Fruit fly (Drosophila melanogaster) whole organism, embryonic: ENCODE data around the gene Polr3I.
A peak's percentile ranks its signal among the peaks of the same experiment; 100 is the strongest.

ENCODE experiments used
- CG11247 ChIP-seq: fragments of 200-800 bp; sonication (Bioruptor generic); IDR thresholded peaks from 2 replicates; pipeline ENCODE4 v1.3.6; 2022; ENCODE audit warnings: missing biosample characterization, missing genetic modification characterization
- CG11456 ChIP-seq: fragments of 200-800 bp; sonication (Bioruptor generic); IDR thresholded peaks from 3 replicates; pipeline ENCODE4 v1.3.6; 2022; ENCODE audit warnings: missing biosample characterization, missing genetic modification characterization
- CG12071 ChIP-seq: fragments of 200-800 bp; sonication (Bioruptor generic); optimal IDR thresholded peaks from 3 replicates; lab custom pipeline; 2018; ENCODE audit warnings: missing biosample characterization, mild to moderate bottlenecking, missing genetic modification characterization
- CG12299 ChIP-seq: fragments of 200-800 bp; sonication (Bioruptor generic); optimal IDR thresholded peaks from 2 replicates; lab custom pipeline; 2018; ENCODE audit warnings: missing biosample characterization, mild to moderate bottlenecking, missing genetic modification characterization
- CG12769 ChIP-seq: fragments of 200-800 bp; sonication (Bioruptor generic); optimal IDR thresholded peaks from 2 replicates; lab custom pipeline; 2019; ENCODE audit warnings: missing biosample characterization, mild to moderate bottlenecking, missing genetic modification characterization, moderate library complexity
- CG13894 ChIP-seq: fragments of 200-800 bp; sonication (Bioruptor generic); optimal IDR thresholded peaks from 3 replicates; lab custom pipeline; 2018; ENCODE audit warnings: missing biosample characterization, mild to moderate bottlenecking, missing genetic modification characterization, moderate library complexity
- CG15514 ChIP-seq: fragments of 200-800 bp; sonication (Bioruptor generic); optimal IDR thresholded peaks from 3 replicates; lab custom pipeline; 2017; ENCODE audit warnings: missing biosample characterization, missing genetic modification characterization, mild to moderate bottlenecking, moderate library complexity, missing genetic modification reagents
- CG2199 ChIP-seq: fragments of 200-800 bp; sonication (Bioruptor generic); IDR thresholded peaks from 3 replicates; pipeline ENCODE4 v1.3.6; 2022; ENCODE audit warnings: missing biosample characterization, missing genetic modification characterization
- CG2678 ChIP-seq: fragments of 200-800 bp; sonication (Bioruptor generic); optimal IDR thresholded peaks from 3 replicates; lab custom pipeline; 2019; ENCODE audit warnings: missing biosample characterization, mild to moderate bottlenecking, missing genetic modification characterization, moderate library complexity
- CG32767 ChIP-seq: fragments of 200-800 bp; sonication (Bioruptor generic); IDR thresholded peaks from 2 replicates; pipeline ENCODE4 v1.3.6; 2022; ENCODE audit warnings: missing biosample characterization, missing genetic modification characterization
- CG32772 ChIP-seq: fragments of 200-800 bp; sonication (Bioruptor generic); IDR thresholded peaks from 2 replicates; pipeline ENCODE4 v1.3.6; 2022; ENCODE audit warnings: missing biosample characterization, missing genetic modification characterization
- CG34376 ChIP-seq: fragments of 200-800 bp; sonication (Bioruptor generic); optimal IDR thresholded peaks from 2 replicates; lab custom pipeline; 2018; ENCODE audit warnings: missing biosample characterization, mild to moderate bottlenecking, missing genetic modification characterization
- CG6854 ChIP-seq: fragments of 200-800 bp; sonication (Bioruptor generic); optimal IDR thresholded peaks from 3 replicates; lab custom pipeline; 2017; ENCODE audit warnings: missing biosample characterization, mild to moderate bottlenecking, missing genetic modification characterization
- CG7271 ChIP-seq: fragments of 200-800 bp; sonication (Bioruptor generic); optimal IDR thresholded peaks from 2 replicates; lab custom pipeline; 2018; ENCODE audit warnings: missing biosample characterization, mild to moderate bottlenecking, missing genetic modification characterization, moderate library complexity
- CG7928 ChIP-seq: fragments of 200-800 bp; sonication (Bioruptor generic); optimal IDR thresholded peaks from 2 replicates; lab custom pipeline; 2017; ENCODE audit warnings: missing biosample characterization, mild to moderate bottlenecking, missing genetic modification characterization
- CG7987 ChIP-seq: fragments of 200-800 bp; sonication (Bioruptor generic); optimal IDR thresholded peaks from 2 replicates; lab custom pipeline; 2018; ENCODE audit warnings: missing biosample characterization, mild to moderate bottlenecking, missing genetic modification characterization, moderate library complexity
- D19B ChIP-seq: fragments of 200-800 bp; sonication (Bioruptor generic); optimal IDR thresholded peaks from 2 replicates; lab custom pipeline; 2017; ENCODE audit warnings: missing biosample characterization, mild to moderate bottlenecking, missing genetic modification characterization
- Gsc ChIP-seq: fragments of 200-800 bp; sonication (Bioruptor generic); IDR thresholded peaks from 2 replicates; pipeline ENCODE4 v1.3.6; 2022; ENCODE audit warnings: missing biosample characterization, missing genetic modification characterization
- HLH4C ChIP-seq: fragments of 200-800 bp; sonication (Bioruptor generic); IDR thresholded peaks from 3 replicates; pipeline ENCODE4 v1.3.6; 2022; ENCODE audit warnings: missing biosample characterization, missing genetic modification characterization; ENCODE audit not compliant: partially characterized antibody
- Jarid2 ChIP-seq: fragments of 200-800 bp; sonication (Bioruptor generic); optimal IDR thresholded peaks from 3 replicates; lab custom pipeline; 2017; ENCODE audit warnings: mild to moderate bottlenecking, missing biosample characterization, missing genetic modification reagents, missing genetic modification characterization
- Med ChIP-seq: fragments of 200-800 bp; sonication (Bioruptor generic); peaks from one replicate; lab custom pipeline; 2016; ENCODE audit warnings: missing biosample characterization, missing genetic modification characterization, mild to moderate bottlenecking, inconsistent platforms, moderate library complexity
- Myb ChIP-seq: fragments of 200-800 bp; sonication (Bioruptor generic); optimal IDR thresholded peaks from 2 replicates; lab custom pipeline; 2016; ENCODE audit warnings: missing biosample characterization, missing genetic modification characterization
- Pdp1 ChIP-seq, 2 experiments: fragments of 200-800 bp; sonication (Bioruptor generic); optimal IDR thresholded peaks; 3 replicates each; lab custom pipeline; 2016; ENCODE audit warnings: missing biosample characterization in 2 of 2, missing genetic modification characterization in 2 of 2, mild to moderate bottlenecking in 1 of 2, moderate library complexity in 1 of 2
- Taf1 ChIP-seq: fragments of 200-800 bp; sonication (Bioruptor generic); IDR thresholded peaks from 2 replicates; pipeline ENCODE4 v1.3.6; 2022; ENCODE audit warnings: missing biosample characterization, missing genetic modification characterization
- bigmax ChIP-seq: fragments of 200-800 bp; sonication (Bioruptor generic); optimal IDR thresholded peaks from 2 replicates; lab custom pipeline; 2018; ENCODE audit warnings: missing biosample characterization, mild to moderate bottlenecking, missing genetic modification characterization
- bsh ChIP-seq, 2 experiments: fragments of 200-800 bp; sonication (Bioruptor generic); optimal IDR thresholded peaks; 2 replicates each; lab custom pipeline; 2017 to 2018; ENCODE audit warnings: mild to moderate bottlenecking in 2 of 2, missing biosample characterization in 2 of 2, missing genetic modification characterization in 2 of 2, moderate library complexity in 1 of 2
- ci ChIP-seq: fragments of 200-800 bp; sonication (Bioruptor generic); IDR thresholded peaks from 3 replicates; pipeline ENCODE4 v1.3.6; 2022; ENCODE audit warnings: missing biosample characterization, missing genetic modification characterization
- cwo ChIP-seq: fragments of 200-800 bp; sonication (Bioruptor generic); optimal IDR thresholded peaks from 3 replicates; lab custom pipeline; 2017; ENCODE audit warnings: missing biosample characterization, missing genetic modification characterization, mild to moderate bottlenecking, moderate library complexity, missing genetic modification reagents
- disco-r ChIP-seq: fragments of 200-800 bp; sonication (Bioruptor generic); optimal IDR thresholded peaks from 2 replicates; lab custom pipeline; 2016; ENCODE audit warnings: missing biosample characterization, missing genetic modification characterization
- exex ChIP-seq: fragments of 200-800 bp; sonication (Bioruptor generic); optimal IDR thresholded peaks from 4 replicates; lab custom pipeline; 2018; ENCODE audit warnings: missing biosample characterization, mild to moderate bottlenecking, missing genetic modification characterization, moderate library complexity
- grau ChIP-seq: fragments of 200-800 bp; optimal IDR thresholded peaks from 3 replicates; lab custom pipeline; 2019; ENCODE audit warnings: missing biosample characterization, mild to moderate bottlenecking, missing genetic modification characterization, moderate library complexity
- inv ChIP-seq: fragments of 200-800 bp; sonication (Bioruptor generic); IDR thresholded peaks from 2 replicates; pipeline ENCODE4 v1.3.6; 2022; ENCODE audit warnings: missing biosample characterization, missing genetic modification characterization; ENCODE audit not compliant: partially characterized antibody
- jigr1 ChIP-seq: fragments of 200-800 bp; sonication (Bioruptor generic); IDR thresholded peaks from 3 replicates; pipeline ENCODE4 v1.3.6; 2022; ENCODE audit warnings: missing biosample characterization, missing genetic modification characterization
- jumu ChIP-seq: fragments of 200-800 bp; sonication (Bioruptor generic); optimal IDR thresholded peaks from 3 replicates; lab custom pipeline; 2016; ENCODE audit warnings: missing biosample characterization, missing genetic modification characterization
- mirr ChIP-seq: fragments of 200-800 bp; sonication (Bioruptor generic); optimal IDR thresholded peaks from 3 replicates; lab custom pipeline; 2018; ENCODE audit warnings: missing biosample characterization, mild to moderate bottlenecking, missing genetic modification characterization
- nerfin-2 ChIP-seq: fragments of 200-800 bp; sonication (Bioruptor generic); IDR thresholded peaks from 2 replicates; pipeline ENCODE4 v1.3.6; 2022; ENCODE audit warnings: missing biosample characterization, missing genetic modification characterization; ENCODE audit not compliant: partially characterized antibody
- sens ChIP-seq: fragments of 200-800 bp; sonication (Bioruptor generic); peaks from one replicate; lab custom pipeline; 2016; ENCODE audit warnings: missing biosample characterization, missing genetic modification characterization
- sna ChIP-seq: fragments of 200-800 bp; sonication (Bioruptor generic); IDR thresholded peaks from 2 replicates; pipeline ENCODE4 v1.3.6; 2022; ENCODE audit warnings: missing biosample characterization, missing genetic modification characterization; ENCODE audit not compliant: partially characterized antibody
- sug ChIP-seq: fragments of 200-800 bp; optimal IDR thresholded peaks from 2 replicates; lab custom pipeline; 2019; ENCODE audit warnings: missing biosample characterization, mild to moderate bottlenecking, missing genetic modification characterization, moderate library complexity
- tna ChIP-seq: fragments of 200-800 bp; sonication (Bioruptor generic); IDR thresholded peaks from 2 replicates; pipeline ENCODE4 v1.3.6; 2022; ENCODE audit warnings: missing biosample characterization, missing genetic modification characterization; ENCODE audit not compliant: partially characterized antibody
- vnd ChIP-seq: fragments of 200-800 bp; sonication (Bioruptor generic); IDR thresholded peaks from 3 replicates; pipeline ENCODE4 v1.3.6; 2022; ENCODE audit warnings: missing biosample characterization, missing genetic modification characterization; ENCODE audit not compliant: partially characterized antibody
- zfh2 ChIP-seq: fragments of 200-800 bp; sonication (Bioruptor generic); optimal IDR thresholded peaks from 2 replicates; lab custom pipeline; 2016; ENCODE audit warnings: missing biosample characterization, missing genetic modification characterization

The Polr3I gene

DNA sequence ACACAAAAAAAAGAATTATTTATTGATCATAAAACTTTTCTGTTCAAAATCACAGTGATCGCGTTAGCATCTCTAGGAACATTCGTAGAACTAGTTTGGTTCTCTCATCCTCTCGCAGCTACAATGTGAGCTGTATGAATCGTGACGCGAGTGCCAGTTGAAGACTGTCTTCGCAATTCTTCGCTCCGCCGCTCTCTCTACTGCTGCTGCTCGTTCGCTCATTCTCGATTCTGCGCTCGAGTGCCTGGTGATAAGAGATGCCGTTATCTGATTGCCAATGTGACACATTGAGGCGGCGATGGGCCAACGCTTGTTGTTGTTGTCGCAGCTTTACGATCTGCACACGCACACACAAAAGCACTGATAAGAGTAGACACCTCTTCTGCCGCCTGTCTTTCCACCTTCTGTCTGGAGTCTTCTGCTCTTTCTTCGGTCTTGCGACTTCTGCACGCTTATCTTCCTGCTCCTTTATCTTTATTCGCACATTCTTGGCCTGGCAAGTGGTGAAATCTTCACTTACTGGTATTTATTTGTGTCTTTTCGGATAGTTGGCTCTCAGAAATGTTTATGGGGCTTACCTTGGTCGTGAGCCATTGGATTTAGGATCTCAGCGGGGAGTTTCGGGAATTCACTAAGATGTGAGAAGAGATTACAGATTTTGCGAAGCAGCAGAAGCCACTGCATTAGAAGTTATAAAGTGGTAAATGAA lies 48.1 kb upstream of the Polr3I start (continued):
- TF ChIP-seq Jarid2 (no peak), CG32767 (GFP tag; lab: Robert Waterston, UW) (no peak)

DNA sequence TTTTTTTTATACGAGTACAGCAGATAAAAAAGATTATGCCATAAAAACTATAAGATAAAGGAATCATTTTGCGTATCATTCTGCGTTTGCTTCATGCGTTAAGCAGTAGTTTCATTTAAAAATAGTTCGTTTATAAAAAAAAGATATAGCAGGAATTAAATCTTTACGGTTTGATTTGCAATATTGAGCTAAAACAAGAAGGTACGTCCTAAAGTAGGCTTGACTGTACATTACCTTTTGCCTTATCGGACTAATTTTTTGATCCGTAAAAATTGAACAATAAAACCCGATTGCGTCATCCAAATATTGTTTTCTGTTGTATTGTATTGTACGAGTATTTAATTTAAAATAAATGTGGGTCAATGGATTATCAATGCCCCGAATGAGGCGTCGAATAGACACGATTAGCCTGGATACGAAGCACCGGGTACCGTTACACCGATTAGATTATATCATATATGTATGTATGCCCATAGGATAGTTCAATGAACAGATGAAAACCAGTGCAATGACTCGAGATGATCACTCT lies 47.5 kb upstream of the Polr3I start:
- no peak for TF ChIP-seq bsh (GFP tag; optimal IDR thresholded peaks at IDR 0.05; lab: Kevin White, UChicago)
- TF ChIP-seq sens (GFP tag; lab: Kevin White, UChicago), result peak; percentile 60
- peak; percentile 25 for TF ChIP-seq CG2678 (tag; lab: Kevin White, UChicago)
- no peak for TF ChIP-seq Gsc (GFP tag; lab: Robert Waterston, UW)
- no peak for TF ChIP-seq zfh2
- TF ChIP-seq CG6854 (GFP tag; lab: Kevin White, UChicago), result no peak
- TF ChIP-seq disco-r (GFP tag; lab: Kevin White, UChicago), result no peak
- TF ChIP-seq Myb, result no peak
- no peak for TF ChIP-seq CG32772 (GFP tag; lab: Robert Waterston, UW)
- peak; percentile 46 for TF ChIP-seq grau (tag; lab: Kevin White, UChicago)
- TF ChIP-seq CG12071 (GFP tag; lab: Kevin White, UChicago), result no peak
- no peak for TF ChIP-seq CG7271 (tag; lab: Kevin White, UChicago)
- peak in 1 of 2 experiments; percentile 71 for TF ChIP-seq Pdp1 (GFP tag; optimal IDR thresholded peaks at IDR 0.05; lab: Kevin White, UChicago)
- TF ChIP-seq CG11456, result no peak
- no peak for TF ChIP-seq CG7928 (GFP tag; lab: Kevin White, UChicago)
- TF ChIP-seq jigr1 (GFP tag; lab: Robert Waterston, UW), result no peak

DNA sequence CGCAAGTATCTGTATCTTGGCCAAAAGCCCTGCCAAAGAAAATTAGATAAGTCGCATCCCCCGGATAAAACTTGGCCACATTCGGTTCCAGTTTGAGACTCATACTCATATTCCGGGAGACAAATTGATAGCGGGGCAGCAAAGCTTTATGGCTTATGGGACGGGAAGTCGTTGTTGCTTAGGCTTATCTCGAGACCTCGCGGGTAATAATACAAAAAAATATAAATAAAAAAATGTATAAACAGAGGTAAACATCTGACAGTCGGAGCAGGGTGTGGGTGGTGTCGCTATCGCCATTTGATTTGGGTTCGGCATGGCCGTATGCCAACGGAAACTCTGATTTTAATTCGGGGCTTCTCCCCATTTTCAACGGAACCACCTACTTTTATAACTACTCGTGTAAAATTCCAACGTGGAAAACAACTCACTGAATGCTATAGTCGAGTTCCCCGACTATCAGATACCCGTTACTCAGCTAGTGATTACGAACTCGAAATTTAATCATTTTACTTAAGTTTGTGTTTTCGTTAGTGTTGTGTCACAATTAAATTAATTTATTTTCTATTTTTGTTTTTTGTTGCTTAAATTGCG lies 46.7 kb upstream of the Polr3I start:
- TF ChIP-seq HLH4C (GFP tag; lab: Robert Waterston, UW) (peak; percentile 58; the same call in 2 of the 3 replicates), vnd (GFP tag; lab: Robert Waterston, UW) (no peak), CG13894 (peak; percentile 79), tna (peak; percentile 45; the same call in 1 of the 2 replicates), jumu (GFP tag; lab: Kevin White, UChicago) (no peak), sna (GFP tag; lab: Robert Waterston, UW) (no peak), sens (GFP tag; lab: Kevin White, UChicago) (peak; percentile 31), CG2678 (tag; lab: Kevin White, UChicago) (peak; percentile 10), inv (GFP tag; lab: Robert Waterston, UW) (peak; percentile 16; the same call in 1 of the 2 replicates), nerfin-2 (GFP tag; lab: Robert Waterston, UW) (peak; percentile 53; the same call in 1 of the 2 replicates), CG2199 (GFP tag; lab: Robert Waterston, UW) (0 out of 3 replicates have a peak, but pooled peaks have one; percentile 16), Taf1 (GFP tag; lab: Robert Waterston, UW) (0 out of 2 replicates have a peak, but pooled peaks have one; percentile 18), CG15514 (GFP tag; lab: Kevin White, UChicago) (peak; percentile 1), CG12769 (tag; lab: Kevin White, UChicago) (peak; percentile 34), exex (tag; lab: Kevin White, UChicago) (peak; percentile 3), CG34376 (GFP tag; lab: Kevin White, UChicago) (peak; percentile 12), bigmax (GFP tag; lab: Kevin White, UChicago) (no peak), CG12299 (tag; lab: Kevin White, UChicago) (no peak), sug (tag; lab: Kevin White, UChicago) (peak; percentile 42), ci (0 out of 3 replicates have a peak, but pooled peaks have one; percentile 45), CG7987 (GFP tag; lab: Kevin White, UChicago) (no peak), CG11247 (no peak), Med (peak; percentile 53), cwo (peak; percentile 6), D19B (GFP tag; lab: Kevin White, UChicago) (peak; percentile 63), mirr (GFP tag; lab: Kevin White, UChicago) (peak; percentile 5)
- TF ChIP-seq, all 482 proteins: peak for 19
